Fruit fly (Drosophila melanogaster) Kc167 (cell line): ENCODE results near the gene CG14356.

Experiments used
- Myc ChIP-seq: fragments of >200 bp; optimal IDR thresholded peaks from 2 replicates; lab custom pipeline; 2017; ENCODE audit warnings: missing external identifiers
- Sin3A ChIP-seq: fragments of >200 bp; optimal IDR thresholded peaks from 2 replicates; lab custom pipeline; 2018; ENCODE audit warnings: missing external identifiers
- h ChIP-seq: fragments of >200 bp; optimal IDR thresholded peaks from 3 replicates; lab custom pipeline; 2018; ENCODE audit warnings: missing external identifiers
- insv ChIP-seq: fragments of >200 bp; optimal IDR thresholded peaks from 3 replicates; lab custom pipeline; 2018; ENCODE audit warnings: missing external identifiers
- psq ChIP-seq: fragments of >200 bp; optimal IDR thresholded peaks from 2 replicates; lab custom pipeline; 2017; ENCODE audit warnings: missing external identifiers
- ttk ChIP-seq: sonication (Bioruptor generic); optimal IDR thresholded peaks from 2 replicates; lab custom pipeline; 2017; ENCODE audit warnings: missing external identifiers

Gene CG14356

dm6 chr3R:14131972-14132371 is at the start of gene CG14356:
TSS of gene CG14356 (minus strand) at chr3R:14132072.
- TF ChIP-seq h (lab: Kevin White, UChicago) (no peak), insv (lab: Kevin White, UChicago) (no peak), psq (lab: Kevin White, UChicago) (no peak), Myc (lab: Kevin White, UChicago) (no peak), ttk (lab: Kevin White, UChicago) (no peak), Sin3A (lab: Kevin White, UChicago) (no peak)

- TF ChIP-seq Sin3A (lab: Kevin White, UChicago), result no peak
- no peak for TF ChIP-seq psq (lab: Kevin White, UChicago)
- no peak for TF ChIP-seq h (lab: Kevin White, UChicago)
- no peak for TF ChIP-seq ttk (lab: Kevin White, UChicago)
- no peak for TF ChIP-seq Myc (lab: Kevin White, UChicago)
- TF ChIP-seq insv (lab: Kevin White, UChicago), result no peak
These were observed 30.4 kb upstream of the CG14356 start, which contains the start of gene CG3199 for dm6 chr3R:14162176-14162759. TSS of gene CG3199 (plus strand) at chr3R:14162709.

dm6 chr3R:14160178-14160577 is 28.3 kb upstream of the CG14356 start, which contains the start of gene CG31327:
TSS of gene CG31327 (minus strand) at chr3R:14160278.
- no peak for TF ChIP-seq insv (lab: Kevin White, UChicago)
- TF ChIP-seq h (lab: Kevin White, UChicago), result no peak
- no peak for TF ChIP-seq ttk (lab: Kevin White, UChicago)
- TF ChIP-seq Sin3A (lab: Kevin White, UChicago), result no peak

dm6 chr3R:14157331-14157730 is 25.5 kb upstream of the CG14356 start, which contains the start of gene CG31533:
TSS of gene CG31533 (minus strand) at chr3R:14157431.
- TF ChIP-seq Myc (lab: Kevin White, UChicago) (no peak), h (lab: Kevin White, UChicago) (no peak), psq (lab: Kevin White, UChicago) (no peak), Sin3A (lab: Kevin White, UChicago) (no peak), insv (lab: Kevin White, UChicago) (no peak), ttk (lab: Kevin White, UChicago) (no peak)

- no peak for TF ChIP-seq psq (lab: Kevin White, UChicago)
- TF ChIP-seq Myc (lab: Kevin White, UChicago), result no peak
- no peak for TF ChIP-seq ttk (lab: Kevin White, UChicago)
- TF ChIP-seq insv (lab: Kevin White, UChicago), result no peak
- TF ChIP-seq Sin3A (lab: Kevin White, UChicago), result no peak
These were observed 22.5 kb upstream of the CG14356 start, which contains the start of gene CG44215 for dm6 chr3R:14154341-14154740. TSS of gene CG44215 (minus strand) at chr3R:14154441.

dm6 chr3R:14153729-14154128 is 21.9 kb upstream of the CG14356 start, which contains the start of gene Recs1:
TSS of gene Recs1 (minus strand) at chr3R:14153829.
- no peak for TF ChIP-seq h (lab: Kevin White, UChicago)
- no peak for TF ChIP-seq Sin3A (lab: Kevin White, UChicago)
- TF ChIP-seq psq (lab: Kevin White, UChicago), result no peak
- TF ChIP-seq ttk (lab: Kevin White, UChicago), result no peak
- no peak for TF ChIP-seq insv (lab: Kevin White, UChicago)
- no peak for TF ChIP-seq Myc (lab: Kevin White, UChicago)

dm6 chr3R:14152550-14152949 is 20.7 kb upstream of the CG14356 start, which contains the start of gene CG42500:
TSS of gene CG42500 (minus strand) at chr3R:14152650.
- TF ChIP-seq h (lab: Kevin White, UChicago), result no peak
- no peak for TF ChIP-seq ttk (lab: Kevin White, UChicago)
- TF ChIP-seq psq (lab: Kevin White, UChicago), result no peak
- no peak for TF ChIP-seq insv (lab: Kevin White, UChicago)
- TF ChIP-seq Myc (lab: Kevin White, UChicago), result no peak
- no peak for TF ChIP-seq Sin3A (lab: Kevin White, UChicago)

- TF ChIP-seq Sin3A (lab: Kevin White, UChicago), result no peak
- TF ChIP-seq insv (lab: Kevin White, UChicago), result no peak
- TF ChIP-seq psq (lab: Kevin White, UChicago), result no peak
These were observed 20.0 kb upstream of the CG14356 start, which contains the start of gene CG14355 for dm6 chr3R:14151840-14152239. TSS of gene CG14355 (minus strand) at chr3R:14151940.

- TF ChIP-seq ttk (lab: Kevin White, UChicago) (no peak), Sin3A (lab: Kevin White, UChicago) (no peak), insv (lab: Kevin White, UChicago) (no peak), h (lab: Kevin White, UChicago) (no peak)
These were observed 9.0 kb upstream of the CG14356 start for dm6 chr3R:14140912-14141311.

dm6 chr3R:14125479-14126121 is 6.3 kb downstream of the CG14356 start, which contains the start of the genes 140up and Polr2B:
TSS of gene 140up (minus strand) at chr3R:14125548.
TSS of gene Polr2B (plus strand) at chr3R:14125791.
- no peak for TF ChIP-seq insv (lab: Kevin White, UChicago)
- peak; percentile 25 for TF ChIP-seq h (lab: Kevin White, UChicago)

dm6 chr3R:14122347-14122812 is 9.5 kb downstream of the CG14356 start, which contains the start of the genes Abi and twf:
TSS of gene Abi (minus strand) at chr3R:14122420.
TSS of gene twf (plus strand) at chr3R:14122654.
- TF ChIP-seq Myc (lab: Kevin White, UChicago) (no peak), insv (lab: Kevin White, UChicago) (no peak), Sin3A (lab: Kevin White, UChicago) (no peak), ttk (lab: Kevin White, UChicago) (no peak), psq (lab: Kevin White, UChicago) (no peak), h (lab: Kevin White, UChicago) (no peak)
